Fruit fly (Drosophila melanogaster): ENCODE data around the gene Npc2e.
A peak's percentile ranks its signal among the peaks of the same experiment; 100 is the strongest.

The Npc2e gene

DNA sequence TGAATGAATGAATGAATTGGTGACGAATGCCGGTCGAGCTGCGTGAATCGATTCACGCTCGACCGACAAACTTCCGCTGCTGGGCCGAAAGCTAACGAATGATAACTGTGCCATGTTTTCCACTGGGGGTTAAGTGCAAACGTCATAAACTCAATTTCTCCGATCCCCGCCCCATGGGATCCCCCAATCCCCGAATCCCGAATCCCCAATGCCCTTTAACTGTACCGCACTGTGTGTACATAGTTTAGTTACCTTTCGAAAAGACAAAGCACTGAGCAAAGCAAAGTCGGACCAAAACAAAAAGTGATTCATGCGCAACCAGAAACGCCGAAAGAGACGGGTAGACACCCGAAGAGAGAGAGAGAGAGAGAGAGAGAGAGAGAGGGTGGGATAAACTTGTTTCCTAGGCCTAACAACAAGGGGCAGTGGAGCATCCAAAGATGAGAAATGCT lies 18.1 kb upstream of the Npc2e start (continued):
- TF ChIP-seq cad (GFP tag; optimal IDR thresholded peaks at IDR 0.05): no peak
- no peak for TF ChIP-seq lbe (GFP tag; optimal IDR thresholded peaks at IDR 0.05)
- peak; percentile 80 for TF ChIP-seq kni (GFP tag; optimal IDR thresholded peaks at IDR 0.05)
- no peak for TF ChIP-seq sr (GFP tag; IDR thresholded peaks at IDR 0.05)
- TF ChIP-seq CG6854 (GFP tag; optimal IDR thresholded peaks at IDR 0.05): no peak
- no peak for TF ChIP-seq dysf (GFP tag; IDR thresholded peaks at IDR 0.05)
- TF ChIP-seq CG12942 (GFP tag; optimal IDR thresholded peaks at IDR 0.05): no peak
- 0 out of 3 replicates have a peak, but pooled peaks have one; percentile 9 for TF ChIP-seq row (GFP tag; IDR thresholded peaks at IDR 0.05)
- no peak for TF ChIP-seq Chrac-16 (GFP tag; optimal IDR thresholded peaks at IDR 0.05)
- TF ChIP-seq lilli (GFP tag; optimal IDR thresholded peaks at IDR 0.05): no peak

DNA sequence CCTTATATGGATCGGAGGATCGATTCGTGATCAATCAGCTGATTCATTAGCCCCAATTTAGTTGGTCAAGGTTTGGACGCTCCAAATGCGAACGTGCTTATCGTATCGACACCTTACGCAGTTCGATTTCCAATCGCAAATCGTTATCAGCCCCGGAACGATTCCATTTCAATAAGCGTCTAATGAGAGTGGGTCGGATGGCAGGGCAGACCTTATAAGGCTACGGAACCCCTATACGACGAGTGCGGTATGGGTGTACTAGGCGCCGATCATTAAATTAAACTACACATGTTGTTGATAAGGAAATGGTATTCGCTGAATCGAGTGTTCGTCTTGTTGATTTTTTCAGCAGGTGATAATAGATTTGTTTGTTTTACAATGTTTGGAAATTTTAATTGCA lies 17.4 kb upstream of the Npc2e start:
- TF ChIP-seq rib (GFP tag; IDR thresholded peaks at IDR 0.05) (0 out of 2 replicates have a peak, but pooled peaks have one; percentile 13), Pdp1 (GFP tag; optimal IDR thresholded peaks at IDR 0.05) (peak in 1 of 2 experiments; percentile 59), mirr (GFP tag; optimal IDR thresholded peaks at IDR 0.05) (peak; percentile 95), CG15073 (GFP tag; optimal IDR thresholded peaks at IDR 0.05) (no peak), CG10543 (GFP tag; optimal IDR thresholded peaks at IDR 0.05) (peak; percentile 36), her (GFP tag; optimal IDR thresholded peaks at IDR 0.05) (no peak), grn (GFP tag; optimal IDR thresholded peaks at IDR 0.05) (peak; percentile 93), Awh (GFP tag; IDR thresholded peaks at IDR 0.05) (0 out of 2 replicates have a peak, but pooled peaks have one; percentile 36), lab (GFP tag; optimal IDR thresholded peaks at IDR 0.05) (peak; percentile 74), GATAe (GFP tag; conservative IDR thresholded peaks at IDR 0.05) (peak; percentile 71), CG34376 (GFP tag; optimal IDR thresholded peaks at IDR 0.05) (peak; percentile 67), CG2875 (GFP tag; optimal IDR thresholded peaks at IDR 0.05) (no peak), CG2199 (GFP tag; IDR thresholded peaks at IDR 0.05) (0 out of 3 replicates have a peak, but pooled peaks have one; percentile 19), HmgZ (tag; optimal IDR thresholded peaks at IDR 0.05) (peak; percentile 1), Hey (tag; optimal IDR thresholded peaks at IDR 0.05) (peak; percentile 68), cwo (GFP tag; optimal IDR thresholded peaks at IDR 0.05) (peak; percentile 58), CG11696 (GFP tag; IDR thresholded peaks at IDR 0.05) (no peak), Vsx1 (GFP tag; optimal IDR thresholded peaks at IDR 0.05) (peak; percentile 37), CG7987 (GFP tag; optimal IDR thresholded peaks at IDR 0.05) (peak; percentile 8), ftz-f1 (GFP tag; optimal IDR thresholded peaks at IDR 0.05) (peak; percentile 54), tna (GFP tag; IDR thresholded peaks at IDR 0.05; ENCODE audit: partially characterized antibody) (no peak), Oli (tag; optimal IDR thresholded peaks at IDR 0.05) (no peak), knrl (GFP tag; IDR thresholded peaks at IDR 0.05; ENCODE audit: partially characterized antibody) (no peak), CG12769 (tag; optimal IDR thresholded peaks at IDR 0.05) (peak; percentile 14), sd (tag; optimal IDR thresholded peaks at IDR 0.05) (peak; percentile 53), CG18599 (GFP tag; optimal IDR thresholded peaks at IDR 0.05) (peak; percentile 29), Deaf1 (tag; optimal IDR thresholded peaks at IDR 0.05) (peak; percentile 1), exex (tag; optimal IDR thresholded peaks at IDR 0.05) (peak; percentile 97), sug (tag; optimal IDR thresholded peaks at IDR 0.05) (peak; percentile 90), CG33557 (GFP tag; optimal IDR thresholded peaks at IDR 0.05) (no peak), Med (GFP tag) (peak; percentile 36), Eip74EF (GFP tag; optimal IDR thresholded peaks at IDR 0.05) (peak in 1 of 2 experiments; percentile 63), CG11723 (GFP tag; optimal IDR thresholded peaks at IDR 0.05) (no peak)
